Worm (Caenorhabditis elegans) whole organism, late embryonic: ENCODE data around the gene fbxb-26.

Experiments
- C08G9.2 ChIP-seq: sonication (generic microtip); optimal IDR thresholded peaks from 2 replicates; lab custom pipeline; 2016; ENCODE audit warnings: mild to moderate bottlenecking, missing genetic modification characterization, moderate library complexity, missing compliant biosample characterization
- C38D4.7 ChIP-seq: fragments of 200-800 bp; sonication (Bioruptor generic); optimal IDR thresholded peaks from 2 replicates; lab custom pipeline; 2018; ENCODE audit warnings: mild to moderate bottlenecking, missing genetic modification characterization, moderate library complexity, missing compliant biosample characterization
- K09A11.1 ChIP-seq: sonication (generic microtip); optimal IDR thresholded peaks from 2 replicates; lab custom pipeline; 2017; ENCODE audit warnings: antibody characterized with exemption, mild to moderate bottlenecking, missing genetic modification characterization, missing compliant biosample characterization; ENCODE audit not compliant: insufficient read depth
- Y22D7AL.16 ChIP-seq: sonication (generic microtip); optimal IDR thresholded peaks from 2 replicates; lab custom pipeline; 2016; ENCODE audit warnings: missing genetic modification characterization, missing compliant biosample characterization
- ahr-1 ChIP-seq: sonication (generic microtip); optimal IDR thresholded peaks from 2 replicates; lab custom pipeline; 2016; ENCODE audit warnings: missing genetic modification characterization, missing compliant biosample characterization
- ama-1 ChIP-seq: fragments of 150-350 bp; optimal IDR thresholded peaks from 2 replicates; lab custom pipeline; 2014
- ceh-14 ChIP-seq: sonication (generic microtip); optimal IDR thresholded peaks from 2 replicates; lab custom pipeline; 2016; ENCODE audit warnings: missing genotype, missing genetic modification characterization, missing compliant biosample characterization
- ceh-31 ChIP-seq: sonication (generic microtip); optimal IDR thresholded peaks from 2 replicates; lab custom pipeline; 2016; ENCODE audit warnings: missing genetic modification characterization, missing compliant biosample characterization
- ceh-48 ChIP-seq: sonication (generic microtip); optimal IDR thresholded peaks from 2 replicates; lab custom pipeline; 2016; ENCODE audit warnings: missing genetic modification characterization, inconsistent platforms, missing compliant biosample characterization
- ceh-6 ChIP-seq: fragments of 200-800 bp; sonication (Bioruptor generic); optimal IDR thresholded peaks from 2 replicates; lab custom pipeline; 2018; ENCODE audit warnings: mild to moderate bottlenecking, missing genetic modification characterization, missing compliant biosample characterization
- ceh-9 ChIP-seq: sonication (generic microtip); optimal IDR thresholded peaks from 2 replicates; lab custom pipeline; 2016; ENCODE audit warnings: mild to moderate bottlenecking, missing genetic modification characterization, inconsistent platforms, missing compliant biosample characterization
- dmd-4 ChIP-seq: sonication (generic microtip); optimal IDR thresholded peaks from 2 replicates; lab custom pipeline; 2016; ENCODE audit warnings: borderline replicate concordance, missing genetic modification characterization, missing compliant biosample characterization
- dve-1 ChIP-seq: sonication (generic microtip); optimal IDR thresholded peaks from 2 replicates; lab custom pipeline; 2017; ENCODE audit warnings: antibody characterized with exemption, mild to moderate bottlenecking, missing genetic modification characterization, missing compliant biosample characterization
- elt-2 ChIP-seq: sonication (generic microtip); optimal IDR thresholded peaks from 2 replicates; lab custom pipeline; 2016; ENCODE audit warnings: missing genetic modification reagents, missing genetic modification characterization, missing compliant biosample characterization
- elt-4 ChIP-seq: sonication (generic microtip); optimal IDR thresholded peaks from 2 replicates; lab custom pipeline; 2016; ENCODE audit warnings: missing genetic modification characterization, missing compliant biosample characterization
- fkh-6 ChIP-seq: sonication (generic microtip); optimal IDR thresholded peaks from 2 replicates; lab custom pipeline; 2016; ENCODE audit warnings: missing genetic modification characterization, missing compliant biosample characterization
- hlh-13 ChIP-seq: fragments of 200-800 bp; sonication (Bioruptor generic); optimal IDR thresholded peaks from 2 replicates; lab custom pipeline; 2018; ENCODE audit warnings: mild to moderate bottlenecking, missing genetic modification characterization, missing compliant biosample characterization
- hlh-15 ChIP-seq: sonication (generic microtip); optimal IDR thresholded peaks from 2 replicates; lab custom pipeline; 2016; ENCODE audit warnings: missing genetic modification characterization, missing compliant biosample characterization
- hlh-30 ChIP-seq: sonication (generic microtip); optimal IDR thresholded peaks from 2 replicates; lab custom pipeline; 2017; ENCODE audit warnings: antibody characterized with exemption, missing genetic modification characterization, missing compliant biosample characterization; ENCODE audit not compliant: insufficient read depth
- hlh-6 ChIP-seq: sonication (generic microtip); optimal IDR thresholded peaks from 2 replicates; lab custom pipeline; 2016; ENCODE audit warnings: missing genotype, missing genetic modification characterization, missing compliant biosample characterization
- lim-6 ChIP-seq: sonication (generic microtip); optimal IDR thresholded peaks from 2 replicates; lab custom pipeline; 2016; ENCODE audit warnings: missing genetic modification characterization, missing compliant biosample characterization
- nhr-11 ChIP-seq: fragments of 150-350 bp; optimal IDR thresholded peaks from 2 replicates; lab custom pipeline; 2014; ENCODE audit warnings: missing biosample characterization, missing genetic modification characterization
- odd-2 ChIP-seq: sonication (generic microtip); optimal IDR thresholded peaks from 2 replicates; lab custom pipeline; 2017; ENCODE audit warnings: antibody characterized with exemption, mild to moderate bottlenecking, missing genetic modification characterization, missing compliant biosample characterization
- pat-9 ChIP-seq: fragments of 200-800 bp; sonication (Bioruptor generic); optimal IDR thresholded peaks from 2 replicates; lab custom pipeline; 2018; ENCODE audit warnings: mild to moderate bottlenecking, missing genetic modification characterization, moderate library complexity, missing compliant biosample characterization
- pax-1 ChIP-seq: fragments of 150-350 bp; optimal IDR thresholded peaks from 2 replicates; lab custom pipeline; 2014; ENCODE audit warnings: missing biosample characterization, missing genetic modification characterization
- pha-4 ChIP-seq: fragments of 150-350 bp; optimal IDR thresholded peaks from 2 replicates; lab custom pipeline; 2018; ENCODE audit warnings: missing biosample characterization, missing genetic modification reagents, missing genetic modification characterization
- pqm-1 ChIP-seq: sonication (generic microtip); optimal IDR thresholded peaks from 2 replicates; lab custom pipeline; 2016; ENCODE audit warnings: missing genetic modification characterization, missing compliant biosample characterization
- ref-2 ChIP-seq: sonication (generic microtip); optimal IDR thresholded peaks from 2 replicates; lab custom pipeline; 2016; ENCODE audit warnings: missing genetic modification characterization, missing compliant biosample characterization
- sdc-2 ChIP-seq: sonication (generic microtip); optimal IDR thresholded peaks from 2 replicates; lab custom pipeline; 2016; ENCODE audit warnings: missing genotype, missing genetic modification characterization, missing compliant biosample characterization
- tbx-7 ChIP-seq: sonication (generic microtip); optimal IDR thresholded peaks from 2 replicates; lab custom pipeline; 2016; ENCODE audit warnings: missing genotype, missing genetic modification characterization, missing compliant biosample characterization
- ttx-3 ChIP-seq: sonication (generic microtip); optimal IDR thresholded peaks from 2 replicates; lab custom pipeline; 2016; ENCODE audit warnings: missing genetic modification reagents, missing genetic modification characterization, missing compliant biosample characterization
- unc-42 ChIP-seq: sonication (generic microtip); optimal IDR thresholded peaks from 2 replicates; lab custom pipeline; 2016; ENCODE audit warnings: missing genotype, missing genetic modification characterization, missing compliant biosample characterization
- unc-86 ChIP-seq: sonication (generic microtip); optimal IDR thresholded peaks from 2 replicates; lab custom pipeline; 2016; ENCODE audit warnings: missing genetic modification characterization, missing compliant biosample characterization

fbxb-26 gene

DNA sequence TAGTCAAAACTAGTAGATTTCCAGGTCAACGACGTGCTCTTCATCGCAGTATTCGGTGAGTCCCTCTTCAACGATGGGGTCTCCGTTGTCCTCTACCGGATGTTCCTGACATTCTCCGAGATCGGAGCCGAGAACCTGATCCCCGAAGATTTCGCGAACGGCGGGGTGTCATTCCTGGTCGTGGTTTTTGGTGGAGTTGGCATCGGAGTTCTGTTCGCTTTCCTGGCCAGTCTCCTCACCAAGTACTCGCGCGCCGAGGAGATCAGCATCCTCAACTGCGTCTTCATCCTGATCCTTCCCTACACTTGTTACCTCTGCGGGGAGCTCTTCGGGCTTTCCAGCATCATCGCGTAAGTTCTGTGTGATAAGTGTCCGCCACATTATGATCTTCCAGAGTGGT, 9.6 kb upstream of the fbxb-26 start:
- no peak for TF ChIP-seq C38D4.7
- no peak for TF ChIP-seq hlh-13 (GFP tag; lab: Kevin White, UChicago)
- TF ChIP-seq elt-2 (tag; lab: Kevin White, UChicago), result no peak
- no peak for TF ChIP-seq ceh-14 (tag; lab: Kevin White, UChicago)
- no peak for TF ChIP-seq tbx-7 (tag; lab: Kevin White, UChicago)
- TF ChIP-seq ahr-1 (tag; lab: Kevin White, UChicago), result no peak
- no peak for TF ChIP-seq ceh-9
- TF ChIP-seq ref-2, result no peak
- no peak for TF ChIP-seq odd-2
- TF ChIP-seq ceh-31 (tag; lab: Kevin White, UChicago), result no peak
- TF ChIP-seq fkh-6 (tag; lab: Kevin White, UChicago), result no peak
- no peak for TF ChIP-seq ceh-6 (GFP tag; lab: Kevin White, UChicago)

DNA sequence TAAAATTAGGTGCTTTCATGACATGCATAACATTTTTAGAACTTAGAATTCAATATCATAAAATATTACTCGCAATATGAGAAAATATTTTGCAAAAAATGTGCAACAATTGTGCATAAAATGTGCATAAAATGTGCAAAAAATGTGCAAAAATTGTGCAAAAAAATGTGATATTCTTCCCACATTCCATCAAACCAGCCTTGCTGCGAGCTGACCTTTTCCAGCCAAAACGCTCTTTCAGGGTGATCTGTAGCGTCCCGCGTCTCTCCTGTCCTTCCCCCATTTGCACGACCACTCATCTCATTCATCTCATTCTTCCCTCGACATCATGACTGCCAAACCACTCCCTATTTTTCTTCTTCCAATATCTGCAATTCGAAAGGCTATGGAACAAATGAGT, 6.2 kb upstream of the fbxb-26 start, which contains the start of gene fbxb-17:
Gene fbxb-17, plus strand, starts transcription at position 301 of the 400 bp plus-strand sequence.
- no peak for TF ChIP-seq hlh-15 (tag; lab: Kevin White, UChicago)
- no peak for TF ChIP-seq ttx-3
- TF ChIP-seq hlh-13 (GFP tag; lab: Kevin White, UChicago), result no peak
- no peak for TF ChIP-seq dmd-4 (tag; lab: Kevin White, UChicago)
- TF ChIP-seq, all 69 proteins: peak for 0

DNA sequence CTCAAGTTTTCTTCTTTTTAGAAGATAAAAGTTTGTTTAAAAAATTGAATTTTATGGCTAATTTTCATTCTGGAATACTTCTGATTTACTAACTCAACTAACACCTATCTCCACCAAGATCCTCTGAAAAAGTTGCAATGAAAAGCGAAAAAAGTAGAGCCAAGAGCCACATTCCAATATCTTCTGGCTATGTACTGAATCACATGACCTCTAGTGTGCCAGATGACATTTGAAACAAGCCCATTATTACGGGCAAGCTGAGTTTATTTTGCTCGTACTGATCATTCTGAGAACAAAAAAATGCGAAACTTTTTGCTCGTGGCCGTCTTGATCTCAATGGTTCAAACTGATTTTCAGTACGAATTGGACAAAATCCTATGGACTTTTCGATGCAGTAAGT, 3.2 kb upstream of the fbxb-26 start, which contains the start of gene irld-36:
Gene irld-36, plus strand, starts transcription at position 301 of the 400 bp plus-strand sequence.
- TF ChIP-seq fkh-6 (tag; lab: Kevin White, UChicago) (no peak), sdc-2 (tag; lab: Kevin White, UChicago) (no peak), dve-1 (tag; lab: Kevin White, UChicago) (no peak), ceh-48 (tag; lab: Kevin White, UChicago) (no peak), pqm-1 (tag; lab: Kevin White, UChicago) (no peak), elt-4 (tag; lab: Kevin White, UChicago) (no peak), hlh-13 (GFP tag; lab: Kevin White, UChicago) (no peak), unc-42 (tag; lab: Kevin White, UChicago) (no peak), pha-4 (no peak), ceh-6 (GFP tag; lab: Kevin White, UChicago) (no peak)

DNA sequence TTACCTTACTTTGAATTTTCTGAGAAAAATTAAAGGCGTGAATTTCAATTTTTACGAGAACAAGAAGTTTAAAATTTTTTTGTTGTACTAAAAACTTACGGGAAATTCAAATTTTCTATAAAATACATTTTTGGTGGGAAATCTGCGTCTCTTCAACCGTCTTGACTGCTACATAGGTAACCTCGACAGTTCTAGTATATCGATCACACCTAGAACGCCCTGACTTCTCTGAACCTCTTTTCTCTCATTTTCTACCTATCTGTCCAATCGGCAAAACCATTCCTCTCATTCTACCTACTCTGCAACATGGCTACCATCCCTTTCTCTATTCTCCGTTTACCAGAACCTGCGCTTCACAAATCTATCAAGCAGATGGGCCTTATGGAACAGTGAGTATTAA, 1.4 kb downstream of the fbxb-26 start, which contains the start of gene fbxb-25:
Gene fbxb-25, plus strand, starts transcription at position 301 of the 400 bp plus-strand sequence.
- TF ChIP-seq hlh-13 (GFP tag; lab: Kevin White, UChicago) (no peak), unc-86 (tag; lab: Kevin White, UChicago) (no peak), ama-1 (no peak), Y22D7AL.16 (tag; lab: Kevin White, UChicago) (no peak), elt-4 (tag; lab: Kevin White, UChicago) (no peak), pqm-1 (tag; lab: Kevin White, UChicago) (no peak), lim-6 (tag; lab: Kevin White, UChicago) (no peak), C08G9.2 (tag; lab: Kevin White, UChicago) (no peak), nhr-11 (no peak), fkh-6 (tag; lab: Kevin White, UChicago) (no peak), K09A11.1 (no peak), hlh-6 (tag; lab: Kevin White, UChicago) (no peak)

DNA sequence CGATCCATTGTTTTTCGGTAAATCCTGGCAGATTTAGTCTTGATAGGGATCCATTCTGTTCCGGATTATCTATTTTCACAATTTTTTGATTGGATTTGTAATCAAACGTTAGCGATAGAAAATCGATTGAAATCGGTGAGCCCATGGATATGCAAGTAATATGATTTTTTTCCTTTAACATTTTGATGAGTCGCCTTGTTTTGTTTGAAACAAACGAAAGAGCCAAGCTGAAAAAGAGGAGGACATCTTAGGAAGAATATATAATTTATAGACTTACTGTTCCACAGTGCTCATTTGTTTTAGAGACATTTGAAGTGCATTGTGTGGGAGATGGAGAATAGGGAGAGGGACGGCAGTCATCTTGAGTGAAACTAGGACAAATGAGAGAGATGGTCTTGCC, 6.5 kb downstream of the fbxb-26 start, which contains the start of the genes fbxb-18 and fbxb-19:
Gene fbxb-18, minus strand, starts transcription at position 101 of the 400 bp plus-strand sequence.
Gene fbxb-19, minus strand, starts transcription at position 369 of the 400 bp plus-strand sequence.
- no peak for TF ChIP-seq pax-1 (tag; lab: Kevin White, UChicago)
- TF ChIP-seq pat-9 (tag; lab: Kevin White, UChicago), result no peak
- no peak for TF ChIP-seq unc-86 (tag; lab: Kevin White, UChicago)
- TF ChIP-seq hlh-30 (tag; lab: Kevin White, UChicago), result no peak
